Worm (Caenorhabditis elegans) whole organism, L2 larva: ENCODE measurements around the gene C30H6.9.

ENCODE experiments used
- C34F6.9 ChIP-seq: fragments of 150-350 bp; optimal IDR thresholded peaks from 2 replicates; lab custom pipeline; 2014; ENCODE audit warnings: missing biosample characterization, missing genetic modification characterization
- R02D3.7 ChIP-seq: fragments of 150-350 bp; optimal IDR thresholded peaks from 2 replicates; lab custom pipeline; 2014; ENCODE audit warnings: missing biosample characterization, missing genetic modification characterization
- Y55F3AM.14 ChIP-seq: fragments of 200-800 bp; sonication (Bioruptor generic); optimal IDR thresholded peaks from 2 replicates; lab custom pipeline; 2018; ENCODE audit warnings: mild to moderate bottlenecking, missing genetic modification characterization, missing compliant biosample characterization
- blmp-1 ChIP-seq: sonication (generic microtip); optimal IDR thresholded peaks from 2 replicates; lab custom pipeline; 2017; ENCODE audit warnings: missing genetic modification characterization, mild to moderate bottlenecking, missing compliant biosample characterization, antibody characterized with exemption, moderate library complexity; ENCODE audit not compliant: insufficient read depth
- ceh-16 ChIP-seq: fragments of 150-350 bp; optimal IDR thresholded peaks from 2 replicates; lab custom pipeline; 2014; ENCODE audit warnings: missing biosample characterization, missing genetic modification characterization
- ceh-82 ChIP-seq: fragments of 150-350 bp; optimal IDR thresholded peaks from 2 replicates; lab custom pipeline; 2014; ENCODE audit warnings: missing biosample characterization, missing genetic modification characterization
- crh-2 ChIP-seq: sonication (generic microtip); optimal IDR thresholded peaks from 2 replicates; lab custom pipeline; 2017; ENCODE audit warnings: missing biosample characterization, missing genetic modification characterization
- egl-27 ChIP-seq: sonication (generic microtip); optimal IDR thresholded peaks from 3 replicates; lab custom pipeline; 2017; ENCODE audit warnings: missing biosample characterization, missing genetic modification reagents, missing genetic modification characterization
- elt-3 ChIP-seq: sonication (generic microtip); optimal IDR thresholded peaks from 2 replicates; lab custom pipeline; 2017; ENCODE audit warnings: missing biosample characterization, missing genetic modification characterization
- gmeb-1 ChIP-seq: fragments of 150-350 bp; optimal IDR thresholded peaks from 2 replicates; lab custom pipeline; 2014; ENCODE audit warnings: missing biosample characterization, missing genetic modification characterization
- lin-11 ChIP-seq: fragments of 150-350 bp; sonication (generic microtip); optimal IDR thresholded peaks from 2 replicates; lab custom pipeline; 2014; ENCODE audit warnings: missing biosample characterization, missing genetic modification characterization, inconsistent platforms, mixed read lengths
- lin-13 ChIP-seq: fragments of 150-350 bp; optimal IDR thresholded peaks from 2 replicates; lab custom pipeline; 2014; ENCODE audit warnings: missing biosample characterization, missing genetic modification reagents, missing genetic modification characterization
- lin-39 ChIP-seq: fragments of 150-350 bp; optimal IDR thresholded peaks from 2 replicates; lab custom pipeline; 2014; ENCODE audit warnings: missing biosample characterization, missing genetic modification reagents, missing genetic modification characterization
- lsy-2 ChIP-seq, 2 experiments: fragments of 150-350 bp in 1 of 2; sonication (generic microtip) in 1 of 2; optimal IDR thresholded peaks; 2 replicates each; lab custom pipeline; 2014 to 2017; ENCODE audit warnings: missing biosample characterization in 2 of 2, missing genetic modification characterization in 2 of 2
- mab-5 ChIP-seq: fragments of 150-350 bp; optimal IDR thresholded peaks from 2 replicates; lab custom pipeline; 2014; ENCODE audit warnings: missing biosample characterization, missing genetic modification characterization
- mbf-1 ChIP-seq: sonication (generic microtip); optimal IDR thresholded peaks from 2 replicates; lab custom pipeline; 2017; ENCODE audit warnings: missing biosample characterization, missing genetic modification characterization
- nhr-11 ChIP-seq: fragments of 150-350 bp; optimal IDR thresholded peaks from 2 replicates; lab custom pipeline; 2014; ENCODE audit warnings: missing biosample characterization, missing genetic modification characterization
- nhr-21 ChIP-seq: fragments of 150-350 bp; optimal IDR thresholded peaks from 2 replicates; lab custom pipeline; 2014; ENCODE audit warnings: missing biosample characterization, missing genetic modification characterization
- nhr-237 ChIP-seq: fragments of 150-350 bp; optimal IDR thresholded peaks from 2 replicates; lab custom pipeline; 2014; ENCODE audit warnings: missing biosample characterization, missing genetic modification characterization
- nhr-25 ChIP-seq: fragments of 150-350 bp; sonication (generic microtip); optimal IDR thresholded peaks from 3 replicates; lab custom pipeline; 2014; ENCODE audit warnings: missing biosample characterization, missing genetic modification characterization
- peb-1 ChIP-seq: fragments of 150-350 bp; optimal IDR thresholded peaks from 2 replicates; lab custom pipeline; 2014; ENCODE audit warnings: missing biosample characterization, missing genetic modification characterization
- sem-4 ChIP-seq: fragments of 150-350 bp; optimal IDR thresholded peaks from 2 replicates; lab custom pipeline; 2014; ENCODE audit warnings: missing biosample characterization, missing genetic modification reagents, missing genetic modification characterization
- sma-3 ChIP-seq: sonication (generic microtip); optimal IDR thresholded peaks from 2 replicates; lab custom pipeline; 2016; ENCODE audit warnings: missing genetic modification reagents, missing genetic modification characterization, missing compliant biosample characterization
- snpc-4 ChIP-seq: fragments of 150-350 bp; optimal IDR thresholded peaks from 2 replicates; lab custom pipeline; 2014; ENCODE audit warnings: missing biosample characterization, missing genetic modification characterization
- unc-55 ChIP-seq: fragments of 150-350 bp; sonication (generic microtip); optimal IDR thresholded peaks from 3 replicates; lab custom pipeline; 2014; ENCODE audit warnings: missing biosample characterization, missing genetic modification reagents, missing genetic modification characterization
- ztf-11 ChIP-seq: sonication (generic microtip); optimal IDR thresholded peaks from 2 replicates; lab custom pipeline; 2017; ENCODE audit warnings: missing biosample characterization, missing genetic modification characterization
- ztf-4 ChIP-seq: fragments of 150-350 bp; optimal IDR thresholded peaks from 2 replicates; lab custom pipeline; 2014; ENCODE audit warnings: missing biosample characterization, missing genetic modification characterization

Gene C30H6.9

ce11 chrIV:17331100-17331577, 48.8 kb downstream of the C30H6.9 start, which contains the start of gene C49C3.6:
TSS of gene C49C3.6 (plus strand) at chrIV:17331527.
- no peak for TF ChIP-seq snpc-4
- no peak for TF ChIP-seq lin-11 (tag; lab: Kevin White, UChicago)
- TF ChIP-seq nhr-25 (tag; lab: Kevin White, UChicago) = peak; percentile 12
- TF ChIP-seq mab-5 (tag; lab: Kevin White, UChicago) = no peak
- no peak for TF ChIP-seq elt-3 (tag; lab: Kevin White, UChicago)
- peak in 1 of 2 experiments; percentile 36 for TF ChIP-seq lsy-2 (tag; optimal IDR thresholded peaks at IDR 0.05; lab: Kevin White, UChicago)
- no peak for TF ChIP-seq R02D3.7 (tag; lab: Kevin White, UChicago)
- peak; percentile 29 for TF ChIP-seq unc-55 (GFP tag; lab: Kevin White, UChicago)
- no peak for TF ChIP-seq egl-27 (tag; lab: Kevin White, UChicago)
- no peak for TF ChIP-seq Y55F3AM.14
- TF ChIP-seq gmeb-1 (tag; lab: Kevin White, UChicago) = no peak
- TF ChIP-seq ztf-4 (tag; lab: Kevin White, UChicago) = no peak
- TF ChIP-seq C34F6.9 (tag; lab: Kevin White, UChicago) = peak; percentile 31
- TF ChIP-seq peb-1 (tag; lab: Kevin White, UChicago) = no peak
- no peak for TF ChIP-seq mbf-1
- no peak for TF ChIP-seq ceh-82
- TF ChIP-seq nhr-21 (tag; lab: Kevin White, UChicago) = no peak
- no peak for TF ChIP-seq sem-4 (tag; lab: Kevin White, UChicago)
- no peak for TF ChIP-seq ceh-16 (tag; lab: Kevin White, UChicago)
- TF ChIP-seq ztf-11 (tag; lab: Kevin White, UChicago) = no peak
- TF ChIP-seq lin-39 (tag; lab: Kevin White, UChicago) = no peak
- no peak for TF ChIP-seq crh-2 (tag; lab: Kevin White, UChicago)
- TF ChIP-seq nhr-237 (tag; lab: Kevin White, UChicago) = no peak
- no peak for TF ChIP-seq nhr-11
- TF ChIP-seq blmp-1 (tag; lab: Kevin White, UChicago) = no peak
- TF ChIP-seq sma-3 = no peak
- peak; percentile 14 for TF ChIP-seq lin-13 (GFP tag; lab: Kevin White, UChicago)
